Worm (Caenorhabditis elegans): ENCODE measurements around the gene cal-4.

- TF ChIP-seq aly-2 (tag; optimal IDR thresholded peaks at IDR 0.05) = no peak
- no peak for TF ChIP-seq elt-3 (tag; optimal IDR thresholded peaks at IDR 0.05)
- no peak for TF ChIP-seq nhr-237 (tag; optimal IDR thresholded peaks at IDR 0.05)
- no peak for TF ChIP-seq ceh-82 (tag; optimal IDR thresholded peaks at IDR 0.05)
- no peak for TF ChIP-seq nhr-6 (tag; optimal IDR thresholded peaks at IDR 0.05)
- TF ChIP-seq unc-39 (tag; optimal IDR thresholded peaks at IDR 0.05) = no peak
- peak; percentile 40 for TF ChIP-seq gmeb-1 (tag; optimal IDR thresholded peaks at IDR 0.05)
- no peak for TF ChIP-seq ama-1 (optimal IDR thresholded peaks at IDR 0.05)
- TF ChIP-seq R02D3.7 (tag; optimal IDR thresholded peaks at IDR 0.05) = no peak
- TF ChIP-seq dmd-4 (tag; optimal IDR thresholded peaks at IDR 0.05) = no peak
- TF ChIP-seq lsy-2 (tag; optimal IDR thresholded peaks at IDR 0.05) = no peak
- TF ChIP-seq sem-4 (tag; optimal IDR thresholded peaks at IDR 0.05) = no peak
- no peak for TF ChIP-seq mab-5 (tag; optimal IDR thresholded peaks at IDR 0.05)
These were observed 22.2 kb downstream of the cal-4 start for ce11 chrIV:10543361-10543760.
